Fruit fly (Drosophila melanogaster) whole organism, prepupa: ENCODE measurements around the gene CG14852.
A peak's percentile ranks its signal among the peaks of the same experiment; 100 is the strongest.

ENCODE experiments used
- Blimp-1 ChIP-seq: fragments of 200-800 bp; sonication (Bioruptor generic); optimal IDR thresholded peaks from 3 replicates; lab custom pipeline; 2017; ENCODE audit warnings: missing biosample characterization, missing genetic modification characterization, mild to moderate bottlenecking, moderate library complexity, missing genetic modification reagents
- CG10669 ChIP-seq: fragments of 200-800 bp; sonication (Bioruptor generic); optimal IDR thresholded peaks from 3 replicates; lab custom pipeline; 2018; ENCODE audit warnings: missing biosample characterization, mild to moderate bottlenecking, missing genetic modification characterization, moderate library complexity
- CG11762 ChIP-seq: fragments of 200-800 bp; sonication (Bioruptor generic); optimal IDR thresholded peaks from 3 replicates; lab custom pipeline; 2016; ENCODE audit warnings: missing biosample characterization, missing genetic modification characterization; ENCODE audit not compliant: insufficient read depth
- CG15336 ChIP-seq: fragments of 200-800 bp; sonication (Bioruptor generic); IDR thresholded peaks from 2 replicates; pipeline ENCODE4 v1.3.6; 2022; ENCODE audit warnings: missing biosample characterization, missing genetic modification characterization
- CG1621 ChIP-seq: fragments of 200-800 bp; sonication (Bioruptor generic); optimal IDR thresholded peaks from 3 replicates; lab custom pipeline; 2018; ENCODE audit warnings: missing biosample characterization, mild to moderate bottlenecking, missing genetic modification characterization
- CG16779 ChIP-seq: fragments of 200-800 bp; sonication (Bioruptor generic); optimal IDR thresholded peaks from 3 replicates; lab custom pipeline; 2017; ENCODE audit warnings: missing biosample characterization, mild to moderate bottlenecking, missing genetic modification characterization
- CG31627 ChIP-seq: fragments of 200-800 bp; sonication (Bioruptor generic); optimal IDR thresholded peaks from 3 replicates; lab custom pipeline; 2016; ENCODE audit warnings: missing biosample characterization, missing genetic modification characterization
- CG32006 ChIP-seq: fragments of 200-800 bp; sonication (Bioruptor generic); optimal IDR thresholded peaks from 3 replicates; lab custom pipeline; 2017; ENCODE audit warnings: missing biosample characterization, mild to moderate bottlenecking, missing genetic modification characterization
- CG3919 ChIP-seq: fragments of 200-800 bp; sonication (Bioruptor generic); optimal IDR thresholded peaks from 3 replicates; lab custom pipeline; 2016; ENCODE audit warnings: missing biosample characterization, missing genetic modification characterization
- CG4318 ChIP-seq: fragments of 200-800 bp; sonication (Bioruptor generic); optimal IDR thresholded peaks from 3 replicates; lab custom pipeline; 2017; ENCODE audit warnings: missing biosample characterization, mild to moderate bottlenecking, missing genetic modification characterization
- CG6163 ChIP-seq: fragments of 200-800 bp; sonication (Bioruptor generic); IDR thresholded peaks from 3 replicates; pipeline ENCODE4 v1.3.6; 2022; ENCODE audit warnings: missing biosample characterization, missing genetic modification characterization
- CG6276 ChIP-seq: fragments of 200-800 bp; sonication (Bioruptor generic); optimal IDR thresholded peaks from 2 replicates; lab custom pipeline; 2017; ENCODE audit warnings: missing biosample characterization, mild to moderate bottlenecking, missing genetic modification characterization
- CG6792 ChIP-seq: fragments of 200-800 bp; sonication (Bioruptor generic); optimal IDR thresholded peaks from 3 replicates; lab custom pipeline; 2016; ENCODE audit warnings: missing biosample characterization, missing genetic modification characterization
- CG6808 ChIP-seq: fragments of 200-800 bp; sonication (Bioruptor generic); optimal IDR thresholded peaks from 3 replicates; lab custom pipeline; 2017; ENCODE audit warnings: missing biosample characterization, missing genetic modification characterization, mild to moderate bottlenecking, moderate library complexity, missing genetic modification reagents
- CG7368 ChIP-seq: fragments of 200-800 bp; sonication (Bioruptor generic); optimal IDR thresholded peaks from 3 replicates; lab custom pipeline; 2016; ENCODE audit warnings: missing biosample characterization, missing genetic modification characterization
- CG8119 ChIP-seq: fragments of 200-800 bp; sonication (Bioruptor generic); IDR thresholded peaks from 3 replicates; pipeline ENCODE4 v1.3.6; 2022; ENCODE audit warnings: missing biosample characterization, missing genetic modification characterization
- CG8319 ChIP-seq: fragments of 200-800 bp; sonication (Bioruptor generic); optimal IDR thresholded peaks from 3 replicates; lab custom pipeline; 2016; ENCODE audit warnings: missing biosample characterization, missing genetic modification characterization
- Eip75B ChIP-seq: fragments of 200-800 bp; sonication (Bioruptor generic); optimal IDR thresholded peaks from 3 replicates; lab custom pipeline; 2016; ENCODE audit warnings: missing biosample characterization, missing genetic modification characterization
- Eip78C ChIP-seq: fragments of 200-800 bp; sonication (Bioruptor generic); peaks from one replicate; lab custom pipeline; 2016; ENCODE audit warnings: missing biosample characterization, missing genetic modification characterization
- Eip93F ChIP-seq: fragments of 200-800 bp; sonication (Bioruptor generic); optimal IDR thresholded peaks from 2 replicates; lab custom pipeline; 2016; ENCODE audit warnings: missing biosample characterization, mild to moderate bottlenecking, missing genetic modification characterization
- Ets21C ChIP-seq: fragments of 200-800 bp; sonication (Bioruptor generic); optimal IDR thresholded peaks from 3 replicates; lab custom pipeline; 2016; ENCODE audit warnings: missing biosample characterization, missing genetic modification characterization
- Gug ChIP-seq: fragments of 200-800 bp; sonication (Bioruptor generic); IDR thresholded peaks from 2 replicates; pipeline ENCODE4 v1.3.6; 2022; ENCODE audit warnings: missing biosample characterization, missing genetic modification characterization
- Hr38 ChIP-seq: sonication (Bioruptor generic); optimal IDR thresholded peaks from 2 replicates; lab custom pipeline; 2016; ENCODE audit warnings: missing biosample characterization, missing genetic modification characterization
- Hr4 ChIP-seq: fragments of 200-800 bp; sonication (Bioruptor generic); optimal IDR thresholded peaks from 3 replicates; lab custom pipeline; 2016; ENCODE audit warnings: missing biosample characterization, missing genetic modification characterization
- Lpt ChIP-seq: fragments of 200-800 bp; sonication (Bioruptor generic); optimal IDR thresholded peaks from 3 replicates; lab custom pipeline; 2016; ENCODE audit warnings: missing biosample characterization, missing genetic modification characterization
- Met ChIP-seq: fragments of 200-800 bp; sonication (Bioruptor generic); optimal IDR thresholded peaks from 3 replicates; lab custom pipeline; 2016; ENCODE audit warnings: missing biosample characterization, missing genetic modification characterization
- OdsH ChIP-seq: fragments of 200-800 bp; sonication (Bioruptor generic); optimal IDR thresholded peaks from 3 replicates; lab custom pipeline; 2016; ENCODE audit warnings: missing biosample characterization, missing genetic modification characterization
- Sox102F ChIP-seq: fragments of 200-800 bp; sonication (Bioruptor generic); optimal IDR thresholded peaks from 2 replicates; lab custom pipeline; 2016; ENCODE audit warnings: missing biosample characterization, mild to moderate bottlenecking, missing genetic modification characterization
- Sox14 ChIP-seq: fragments of 200-800 bp; sonication (Bioruptor generic); optimal IDR thresholded peaks from 3 replicates; lab custom pipeline; 2016; ENCODE audit warnings: missing biosample characterization, missing genetic modification characterization
- achi ChIP-seq: fragments of 200-800 bp; sonication (Bioruptor generic); optimal IDR thresholded peaks from 3 replicates; lab custom pipeline; 2016; ENCODE audit warnings: missing biosample characterization, missing genetic modification characterization
- acj6 ChIP-seq: fragments of 200-800 bp; sonication (Bioruptor generic); optimal IDR thresholded peaks from 3 replicates; lab custom pipeline; 2016; ENCODE audit warnings: missing biosample characterization, missing genetic modification characterization
- cyc ChIP-seq: fragments of 200-800 bp; sonication (Bioruptor generic); optimal IDR thresholded peaks from 3 replicates; lab custom pipeline; 2016; ENCODE audit warnings: missing biosample characterization, missing genetic modification characterization
- dac ChIP-seq: fragments of 200-800 bp; sonication (Bioruptor generic); optimal IDR thresholded peaks from 2 replicates; lab custom pipeline; 2017; ENCODE audit warnings: missing biosample characterization, mild to moderate bottlenecking, missing genetic modification characterization
- dsx ChIP-seq: fragments of 200-800 bp; optimal IDR thresholded peaks from 3 replicates; lab custom pipeline; 2019; ENCODE audit warnings: missing biosample characterization, mild to moderate bottlenecking, missing genetic modification characterization, moderate library complexity; ENCODE audit not compliant: poor library complexity, severe bottlenecking
- esn ChIP-seq: fragments of 200-800 bp; sonication (Bioruptor generic); optimal IDR thresholded peaks from 2 replicates; lab custom pipeline; 2016; ENCODE audit warnings: missing biosample characterization, mild to moderate bottlenecking, missing genetic modification characterization, moderate library complexity
- fd59A ChIP-seq: fragments of 200-800 bp; sonication (Bioruptor generic); optimal IDR thresholded peaks from 2 replicates; lab custom pipeline; 2017; ENCODE audit warnings: missing biosample characterization, mild to moderate bottlenecking, missing genetic modification characterization, missing genetic modification reagents
- fd85E ChIP-seq: fragments of 200-800 bp; sonication (Bioruptor generic); optimal IDR thresholded peaks from 3 replicates; lab custom pipeline; 2016; ENCODE audit warnings: missing biosample characterization, missing genetic modification characterization
- lz ChIP-seq: fragments of 200-800 bp; sonication (Bioruptor generic); optimal IDR thresholded peaks from 3 replicates; lab custom pipeline; 2016; ENCODE audit warnings: missing biosample characterization, missing genetic modification characterization
- net ChIP-seq: fragments of 200-800 bp; sonication (Bioruptor generic); optimal IDR thresholded peaks from 3 replicates; lab custom pipeline; 2016; ENCODE audit warnings: missing biosample characterization, missing genetic modification characterization
- pdm3 ChIP-seq: fragments of 200-800 bp; sonication (Bioruptor generic); optimal IDR thresholded peaks from 3 replicates; lab custom pipeline; 2016; ENCODE audit warnings: missing biosample characterization, missing genetic modification characterization
- salr ChIP-seq, 2 experiments: fragments of 200-800 bp; sonication (Bioruptor generic); optimal IDR thresholded peaks; 3 replicates each; lab custom pipeline; 2016 to 2018; ENCODE audit warnings: missing biosample characterization in 2 of 2, missing genetic modification characterization in 2 of 2, mild to moderate bottlenecking in 1 of 2
- spab ChIP-seq: fragments of 200-800 bp; sonication (Bioruptor generic); optimal IDR thresholded peaks from 2 replicates; lab custom pipeline; 2017; ENCODE audit warnings: missing biosample characterization, mild to moderate bottlenecking, missing genetic modification characterization, missing genetic modification reagents
- ss ChIP-seq, 2 experiments: fragments of 200-800 bp; sonication (Bioruptor generic); optimal IDR thresholded peaks; 2 replicates in 1 of 2; 3 replicates in 1 of 2; lab custom pipeline; 2017 to 2018; ENCODE audit warnings: mild to moderate bottlenecking in 2 of 2, missing biosample characterization in 2 of 2, missing genetic modification characterization in 2 of 2, moderate library complexity in 1 of 2
- svp ChIP-seq: fragments of 200-800 bp; sonication (Bioruptor generic); peaks from one replicate; lab custom pipeline; 2016; ENCODE audit warnings: missing biosample characterization, missing genetic modification characterization
- topi ChIP-seq: fragments of 200-800 bp; sonication (Bioruptor generic); optimal IDR thresholded peaks from 3 replicates; lab custom pipeline; 2016; ENCODE audit warnings: missing biosample characterization, missing genetic modification characterization

Gene CG14852

DNA sequence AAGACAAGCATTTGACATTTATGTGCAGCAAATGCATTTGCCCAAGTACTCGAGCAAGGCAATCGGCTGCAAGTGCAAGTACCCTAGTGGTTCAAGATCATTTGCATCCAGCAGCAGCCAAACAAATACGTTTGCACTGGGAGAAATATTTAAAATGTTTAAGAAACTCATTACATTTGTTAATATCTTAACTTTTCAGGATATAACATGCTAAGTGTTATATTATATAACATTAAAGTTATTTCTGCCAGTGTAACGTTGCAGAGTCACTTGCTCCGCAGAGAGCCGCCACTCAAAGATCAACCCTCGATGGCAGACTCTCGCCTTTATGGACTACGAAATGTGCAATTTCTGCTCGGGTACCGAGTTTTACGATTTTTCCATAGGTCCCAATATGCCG, 23.8 kb downstream of the CG14852 start:
- TF ChIP-seq fd85E (GFP tag; lab: Kevin White, UChicago) = no peak
- TF ChIP-seq CG4318 (GFP tag; lab: Kevin White, UChicago) = no peak
- no peak for TF ChIP-seq esn (GFP tag; lab: Kevin White, UChicago)
- TF ChIP-seq CG15336 = 0 out of 2 replicates have a peak, but pooled peaks have one; percentile 33
- TF ChIP-seq Eip93F (GFP tag; lab: Kevin White, UChicago) = no peak
- TF ChIP-seq cyc (GFP tag; lab: Kevin White, UChicago) = no peak
- no peak for TF ChIP-seq CG6276 (GFP tag; lab: Kevin White, UChicago)
- no peak for TF ChIP-seq fd59A (GFP tag; lab: Kevin White, UChicago)
- TF ChIP-seq CG10669 = peak; percentile 29
- TF ChIP-seq Sox14 (GFP tag; lab: Kevin White, UChicago) = no peak
- no peak for TF ChIP-seq lz (GFP tag; lab: Kevin White, UChicago)
- no peak for TF ChIP-seq Lpt (GFP tag; lab: Kevin White, UChicago)
- TF ChIP-seq CG8319 (GFP tag; lab: Kevin White, UChicago) = no peak
- TF ChIP-seq net (GFP tag; lab: Kevin White, UChicago) = no peak
- TF ChIP-seq CG32006 (GFP tag; lab: Kevin White, UChicago) = peak; percentile 32
- no peak for TF ChIP-seq CG6792 (GFP tag; lab: Kevin White, UChicago)
- peak; percentile 1 for TF ChIP-seq achi
- peak; percentile 9 for TF ChIP-seq acj6 (GFP tag; lab: Kevin White, UChicago)
- TF ChIP-seq spab = peak; percentile 19
- peak in 1 of 2 experiments; percentile 20 for TF ChIP-seq ss (GFP tag; optimal IDR thresholded peaks at IDR 0.05; lab: Kevin White, UChicago)
- TF ChIP-seq CG7368 (GFP tag; lab: Kevin White, UChicago) = no peak
- no peak for TF ChIP-seq CG1621 (tag; lab: Kevin White, UChicago)
- no peak for TF ChIP-seq dac (GFP tag; lab: Kevin White, UChicago)
- peak; percentile 2 for TF ChIP-seq CG3919 (GFP tag; lab: Kevin White, UChicago)
- no peak for TF ChIP-seq Met
- TF ChIP-seq CG6808 (GFP tag; lab: Kevin White, UChicago) = peak; percentile 5
- peak; percentile 25 for TF ChIP-seq svp (GFP tag; lab: Kevin White, UChicago)
- peak; percentile 25; the same call in 1 of the 2 replicates for TF ChIP-seq Gug
- no peak for TF ChIP-seq Eip75B (GFP tag; lab: Kevin White, UChicago)
- TF ChIP-seq dsx = peak; percentile 44
- TF ChIP-seq Eip78C (GFP tag; lab: Kevin White, UChicago) = peak; percentile 74
- TF ChIP-seq OdsH (GFP tag; lab: Kevin White, UChicago) = no peak
- 0 out of 3 replicates have a peak, but pooled peaks have one; percentile 37 for TF ChIP-seq CG6163 (GFP tag; lab: Robert Waterston, UW)

DNA sequence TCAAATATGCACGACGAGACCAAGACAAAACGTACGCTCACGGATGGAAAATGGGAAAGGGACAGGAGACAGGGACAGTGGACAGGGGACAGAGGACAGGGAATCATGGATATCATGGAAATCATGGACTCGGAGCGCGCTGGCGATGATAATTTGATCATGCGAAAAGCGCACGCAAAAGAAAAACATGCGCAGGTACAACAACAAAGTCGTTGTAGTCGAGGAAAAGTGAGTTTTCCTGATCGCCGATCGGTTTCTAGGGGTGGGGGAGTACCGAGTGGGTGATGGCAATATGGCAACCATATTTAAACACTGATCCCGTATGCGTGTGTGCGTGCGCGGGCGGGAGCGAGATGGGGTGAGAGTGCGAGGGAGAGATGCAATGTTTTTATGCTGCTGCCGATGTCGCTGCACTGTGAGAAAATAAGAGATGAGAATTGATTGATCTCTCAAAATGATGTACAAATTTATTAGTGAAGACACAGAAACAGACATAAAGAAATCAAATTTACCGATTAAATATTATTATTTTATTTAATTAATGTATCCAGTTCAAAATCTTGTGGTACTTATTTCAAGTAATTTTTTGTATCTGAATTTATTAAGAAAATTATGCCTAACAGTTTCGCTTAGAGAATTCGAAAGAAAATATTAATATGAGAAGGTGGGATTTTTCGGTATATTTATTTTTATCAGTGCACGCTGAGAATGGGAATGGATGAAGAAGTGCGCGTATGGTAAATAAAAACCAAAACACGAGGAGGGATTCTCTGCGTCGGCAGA, 25.2 kb downstream of the CG14852 start:
- TF ChIP-seq salr (GFP tag; optimal IDR thresholded peaks at IDR 0.05; lab: Kevin White, UChicago) (peak in 1 of 2 experiments; percentile 71), CG32006 (GFP tag; lab: Kevin White, UChicago) (peak; percentile 73), net (GFP tag; lab: Kevin White, UChicago) (peak; percentile 55), CG31627 (GFP tag; lab: Kevin White, UChicago) (no peak), Blimp-1 (no peak), CG6276 (GFP tag; lab: Kevin White, UChicago) (peak; percentile 44), Ets21C (GFP tag; lab: Kevin White, UChicago) (no peak), CG11762 (GFP tag; lab: Kevin White, UChicago) (peak; percentile 20), CG6792 (GFP tag; lab: Kevin White, UChicago) (peak; percentile 56), cyc (GFP tag; lab: Kevin White, UChicago) (no peak), CG15336 (peak; percentile 70), fd59A (GFP tag; lab: Kevin White, UChicago) (peak; percentile 48), CG16779 (peak; percentile 32), Sox102F (GFP tag; lab: Kevin White, UChicago) (no peak), Hr4 (GFP tag; lab: Kevin White, UChicago) (peak; percentile 46), OdsH (GFP tag; lab: Kevin White, UChicago) (peak; percentile 66), CG3919 (GFP tag; lab: Kevin White, UChicago) (peak; percentile 59), CG1621 (tag; lab: Kevin White, UChicago) (peak; percentile 45), dsx (peak; percentile 45), esn (GFP tag; lab: Kevin White, UChicago) (peak; percentile 20), lz (GFP tag; lab: Kevin White, UChicago) (no peak), CG8119 (GFP tag; lab: Robert Waterston, UW) (peak; percentile 78), Eip93F (GFP tag; lab: Kevin White, UChicago) (no peak), CG4318 (GFP tag; lab: Kevin White, UChicago) (peak; percentile 47), topi (GFP tag; lab: Kevin White, UChicago) (peak; percentile 0), CG6163 (GFP tag; lab: Robert Waterston, UW) (0 out of 3 replicates have a peak, but pooled peaks have one; percentile 25), dac (GFP tag; lab: Kevin White, UChicago) (no peak), pdm3 (GFP tag; lab: Kevin White, UChicago) (peak; percentile 25), acj6 (GFP tag; lab: Kevin White, UChicago) (peak; percentile 66), spab (peak; percentile 62), Hr38 (no peak)
